Fruit fly (Drosophila melanogaster) whole organism, embryonic: ENCODE measurements around the gene CG3165.

Experiments
- Awh ChIP-seq: fragments of 200-800 bp; sonication (Bioruptor generic); IDR thresholded peaks from 2 replicates; pipeline ENCODE4, ENCODE4 v1.3.6; 2022; ENCODE audit warnings: missing biosample characterization, missing genetic modification characterization
- CG10147 ChIP-seq: fragments of 200-800 bp; sonication (Bioruptor generic); optimal IDR thresholded peaks from 2 replicates; lab custom pipeline; 2019; ENCODE audit warnings: missing biosample characterization, mild to moderate bottlenecking, missing genetic modification characterization, moderate library complexity
- CG10321 ChIP-seq: fragments of 200-800 bp; sonication (Bioruptor generic); IDR thresholded peaks from 2 replicates; pipeline ENCODE4 v1.3.6; 2022; ENCODE audit warnings: missing biosample characterization, missing genetic modification characterization
- CG10366 ChIP-seq: fragments of 200-800 bp; sonication (Bioruptor generic); IDR thresholded peaks from 2 replicates; pipeline ENCODE4 v1.3.6; 2022; ENCODE audit warnings: missing biosample characterization, missing genetic modification characterization
- CG11504 ChIP-seq: fragments of 200-800 bp; sonication (Bioruptor generic); optimal IDR thresholded peaks from 3 replicates; lab custom pipeline; 2019; ENCODE audit warnings: missing biosample characterization, mild to moderate bottlenecking, missing genetic modification characterization, moderate library complexity
- CG11723 ChIP-seq: fragments of 200-800 bp; sonication (Bioruptor generic); optimal IDR thresholded peaks from 2 replicates; lab custom pipeline; 2017; ENCODE audit warnings: missing biosample characterization, mild to moderate bottlenecking, missing genetic modification characterization
- CG13894 ChIP-seq: fragments of 200-800 bp; sonication (Bioruptor generic); optimal IDR thresholded peaks from 3 replicates; lab custom pipeline; 2018; ENCODE audit warnings: missing biosample characterization, mild to moderate bottlenecking, missing genetic modification characterization, moderate library complexity
- CG14860 ChIP-seq: fragments of 200-800 bp; sonication (Bioruptor generic); IDR thresholded peaks from 3 replicates; pipeline ENCODE4 v1.3.6; 2022; ENCODE audit warnings: missing biosample characterization, missing genetic modification characterization; ENCODE audit not compliant: partially characterized antibody
- CG15073 ChIP-seq: fragments of 200-800 bp; sonication (Bioruptor generic); optimal IDR thresholded peaks from 2 replicates; lab custom pipeline; 2016; ENCODE audit warnings: missing biosample characterization, missing genetic modification characterization
- CG1529 ChIP-seq: fragments of 200-800 bp; sonication (Bioruptor generic); optimal IDR thresholded peaks from 3 replicates; lab custom pipeline; 2018; ENCODE audit warnings: missing biosample characterization, missing genetic modification characterization
- CG1602 ChIP-seq: fragments of 200-800 bp; sonication (Bioruptor generic); optimal IDR thresholded peaks from 3 replicates; lab custom pipeline; 2016; ENCODE audit warnings: missing biosample characterization, missing genetic modification characterization
- CG2199 ChIP-seq: fragments of 200-800 bp; sonication (Bioruptor generic); IDR thresholded peaks from 3 replicates; pipeline ENCODE4 v1.3.6; 2022; ENCODE audit warnings: missing biosample characterization, missing genetic modification characterization
- CG2889 ChIP-seq: fragments of 200-800 bp; sonication (Bioruptor generic); IDR thresholded peaks from 3 replicates; pipeline ENCODE4 v1.3.6; 2022; ENCODE audit warnings: missing biosample characterization, missing genetic modification characterization
- CG3163 ChIP-seq: fragments of 200-800 bp; sonication (Bioruptor generic); optimal IDR thresholded peaks from 3 replicates; lab custom pipeline; 2016; ENCODE audit warnings: missing biosample characterization, missing genetic modification characterization
- CG34224 ChIP-seq: fragments of 200-800 bp; sonication (Bioruptor generic); IDR thresholded peaks from 3 replicates; pipeline ENCODE4 v1.3.6; 2022; ENCODE audit warnings: missing biosample characterization, missing genetic modification characterization; ENCODE audit not compliant: partially characterized antibody
- CG3726 ChIP-seq: fragments of 200-800 bp; sonication (Bioruptor generic); IDR thresholded peaks from 3 replicates; pipeline ENCODE4, ENCODE4 v1.3.6; 2022; ENCODE audit warnings: missing biosample characterization, missing genetic modification characterization
- CG4820 ChIP-seq: fragments of 200-800 bp; sonication (Bioruptor generic); optimal IDR thresholded peaks from 3 replicates; lab custom pipeline; 2016; ENCODE audit warnings: missing biosample characterization, missing genetic modification characterization
- CG5245 ChIP-seq: fragments of 200-800 bp; sonication (Bioruptor generic); optimal IDR thresholded peaks from 3 replicates; lab custom pipeline; 2016; ENCODE audit warnings: missing biosample characterization, missing genetic modification characterization
- CG6683 ChIP-seq: fragments of 200-800 bp; sonication (Bioruptor generic); optimal IDR thresholded peaks from 2 replicates; lab custom pipeline; 2017; ENCODE audit warnings: missing biosample characterization, mild to moderate bottlenecking, missing genetic modification characterization, missing genetic modification reagents
- CG9727 ChIP-seq: fragments of 200-800 bp; sonication (Bioruptor generic); optimal IDR thresholded peaks from 3 replicates; lab custom pipeline; 2017; ENCODE audit warnings: missing biosample characterization, mild to moderate bottlenecking, missing genetic modification characterization
- CG9817 ChIP-seq: fragments of 200-800 bp; sonication (Bioruptor generic); optimal IDR thresholded peaks from 2 replicates; lab custom pipeline; 2018; ENCODE audit warnings: missing biosample characterization, mild to moderate bottlenecking, missing genetic modification characterization, moderate library complexity
- CTCF ChIP-seq: fragments of 200-800 bp; sonication (Bioruptor generic); optimal IDR thresholded peaks from 2 replicates; lab custom pipeline; 2017; ENCODE audit warnings: missing biosample characterization, mild to moderate bottlenecking, missing genetic modification characterization, moderate library complexity
- Doc2 ChIP-seq: fragments of 200-800 bp; sonication (Bioruptor generic); IDR thresholded peaks from 2 replicates; pipeline ENCODE4 v1.3.6; 2022; ENCODE audit warnings: missing biosample characterization, missing genetic modification characterization
- Ets97D ChIP-seq: fragments of 200-800 bp; sonication (Bioruptor generic); optimal IDR thresholded peaks from 3 replicates; lab custom pipeline; 2016; ENCODE audit warnings: missing biosample characterization, missing genetic modification characterization
- Fer1 ChIP-seq: fragments of 200-800 bp; sonication (Bioruptor generic); optimal IDR thresholded peaks from 2 replicates; lab custom pipeline; 2017; ENCODE audit warnings: missing biosample characterization, mild to moderate bottlenecking, missing genetic modification characterization
- Gug ChIP-seq: fragments of 200-800 bp; sonication (Bioruptor generic); IDR thresholded peaks from 4 replicates; pipeline ENCODE4 v1.3.6; 2022; ENCODE audit warnings: missing biosample characterization, missing genetic modification characterization
- HmgD ChIP-seq: fragments of 200-800 bp; sonication (Bioruptor generic); optimal IDR thresholded peaks from 3 replicates; lab custom pipeline; 2016; ENCODE audit warnings: missing biosample characterization, missing genetic modification characterization
- Jarid2 ChIP-seq: fragments of 200-800 bp; sonication (Bioruptor generic); optimal IDR thresholded peaks from 3 replicates; lab custom pipeline; 2017; ENCODE audit warnings: mild to moderate bottlenecking, missing biosample characterization, missing genetic modification reagents, missing genetic modification characterization
- MBD-R2 ChIP-seq: fragments of 200-800 bp; sonication (Bioruptor generic); IDR thresholded peaks from 2 replicates; pipeline ENCODE4 v1.3.6; 2022; ENCODE audit warnings: missing biosample characterization, missing genetic modification characterization
- Max ChIP-seq: fragments of 200-800 bp; sonication (Bioruptor generic); optimal IDR thresholded peaks from 2 replicates; lab custom pipeline; 2016; ENCODE audit warnings: missing biosample characterization, mild to moderate bottlenecking, missing genetic modification characterization
- Ptx1 ChIP-seq: fragments of 200-800 bp; sonication (Bioruptor generic); IDR thresholded peaks from 2 replicates; pipeline ENCODE4 v1.3.6; 2022; ENCODE audit warnings: missing biosample characterization, missing genetic modification characterization
- Six4 ChIP-seq: fragments of 200-800 bp; sonication (Bioruptor generic); optimal IDR thresholded peaks from 2 replicates; lab custom pipeline; 2016; ENCODE audit warnings: missing biosample characterization, missing genetic modification characterization
- al ChIP-seq: fragments of 200-800 bp; sonication (Bioruptor generic); IDR thresholded peaks from 2 replicates; pipeline ENCODE4 v1.3.6; 2022; ENCODE audit warnings: missing biosample characterization, missing genetic modification characterization
- ase ChIP-seq: fragments of 200-800 bp; sonication (Bioruptor generic); IDR thresholded peaks from 3 replicates; pipeline ENCODE4 v1.3.6; 2022; ENCODE audit warnings: missing biosample characterization, missing genetic modification characterization
- cg ChIP-seq: fragments of 200-800 bp; sonication (Bioruptor generic); optimal IDR thresholded peaks from 3 replicates; lab custom pipeline; 2019; ENCODE audit warnings: missing biosample characterization, mild to moderate bottlenecking, missing genetic modification characterization, moderate library complexity
- chn ChIP-seq: fragments of 200-800 bp; sonication (Bioruptor generic); optimal IDR thresholded peaks from 2 replicates; lab custom pipeline; 2016; ENCODE audit warnings: missing biosample characterization, missing genetic modification characterization
- ci ChIP-seq: fragments of 200-800 bp; sonication (Bioruptor generic); IDR thresholded peaks from 3 replicates; pipeline ENCODE4 v1.3.6; 2022; ENCODE audit warnings: missing biosample characterization, missing genetic modification characterization
- crc ChIP-seq: fragments of 200-800 bp; sonication (Bioruptor generic); optimal IDR thresholded peaks from 2 replicates; lab custom pipeline; 2016; ENCODE audit warnings: missing biosample characterization, missing genetic modification characterization
- dm ChIP-seq: fragments of 200-800 bp; sonication (Bioruptor generic); optimal IDR thresholded peaks from 3 replicates; lab custom pipeline; 2016; ENCODE audit warnings: missing biosample characterization, missing genetic modification characterization
- ken ChIP-seq: fragments of 200-800 bp; sonication (Bioruptor generic); IDR thresholded peaks from 3 replicates; pipeline ENCODE4 v1.3.6; 2022; ENCODE audit warnings: missing biosample characterization, missing genetic modification characterization
- kni ChIP-seq: fragments of 200-800 bp; sonication (Bioruptor generic); optimal IDR thresholded peaks from 3 replicates; lab custom pipeline; 2017; ENCODE audit warnings: mild to moderate bottlenecking, missing biosample characterization, missing genetic modification reagents, missing genetic modification characterization
- nerfin-1 ChIP-seq: fragments of 200-800 bp; sonication (Bioruptor generic); optimal IDR thresholded peaks from 3 replicates; lab custom pipeline; 2019; ENCODE audit warnings: missing biosample characterization, mild to moderate bottlenecking, missing genetic modification characterization, moderate library complexity
- nerfin-2 ChIP-seq: fragments of 200-800 bp; sonication (Bioruptor generic); IDR thresholded peaks from 2 replicates; pipeline ENCODE4 v1.3.6; 2022; ENCODE audit warnings: missing biosample characterization, missing genetic modification characterization; ENCODE audit not compliant: partially characterized antibody
- otp ChIP-seq: fragments of 200-800 bp; sonication (Bioruptor generic); IDR thresholded peaks from 3 replicates; pipeline ENCODE4, ENCODE4 v1.3.6; 2022; ENCODE audit warnings: missing biosample characterization, missing genetic modification characterization
- pb ChIP-seq: fragments of 200-800 bp; sonication (Bioruptor generic); optimal IDR thresholded peaks from 3 replicates; lab custom pipeline; 2016; ENCODE audit warnings: missing biosample characterization, missing genetic modification characterization
- peb ChIP-seq: fragments of 200-800 bp; sonication (Bioruptor generic); IDR thresholded peaks from 2 replicates; pipeline ENCODE4 v1.3.6; 2022; ENCODE audit warnings: missing biosample characterization, missing genetic modification characterization
- run ChIP-seq: fragments of 200-800 bp; sonication (Bioruptor generic); optimal IDR thresholded peaks from 3 replicates; lab custom pipeline; 2018; ENCODE audit warnings: missing biosample characterization, mild to moderate bottlenecking, missing genetic modification characterization
- schlank ChIP-seq: fragments of 200-800 bp; sonication (Bioruptor generic); optimal IDR thresholded peaks from 2 replicates; lab custom pipeline; 2018; ENCODE audit warnings: missing biosample characterization, mild to moderate bottlenecking, missing genetic modification characterization
- tap ChIP-seq: fragments of 200-800 bp; optimal IDR thresholded peaks from 3 replicates; lab custom pipeline; 2019; ENCODE audit warnings: missing biosample characterization, mild to moderate bottlenecking, missing genetic modification characterization, moderate library complexity
- trem ChIP-seq: fragments of 200-800 bp; optimal IDR thresholded peaks from 3 replicates; lab custom pipeline; 2019; ENCODE audit warnings: missing biosample characterization, mild to moderate bottlenecking, missing genetic modification characterization, moderate library complexity
- twi ChIP-seq: fragments of 200-800 bp; optimal IDR thresholded peaks from 2 replicates; lab custom pipeline; 2019; ENCODE audit warnings: missing biosample characterization, mild to moderate bottlenecking, missing genetic modification characterization, moderate library complexity
- wek ChIP-seq: fragments of 200-800 bp; sonication (Bioruptor generic); optimal IDR thresholded peaks from 3 replicates; lab custom pipeline; 2018; ENCODE audit warnings: missing biosample characterization, mild to moderate bottlenecking, missing genetic modification characterization, moderate library complexity
- z ChIP-seq: fragments of 200-800 bp; sonication (Bioruptor generic); IDR thresholded peaks from 3 replicates; pipeline ENCODE4 v1.3.6; 2022; ENCODE audit warnings: missing biosample characterization, missing genetic modification characterization

The CG3165 gene

dm6 chr2L:3003399-3003798, 26.5 kb downstream of the CG3165 start (continued):
- TF ChIP-seq run (peak; percentile 56), CG3726 (GFP tag; lab: Robert Waterston, UW) (no peak), CG5245 (GFP tag; lab: Kevin White, UChicago) (no peak), CG10147 (GFP tag; lab: Kevin White, UChicago) (no peak), nerfin-2 (no peak), CG10366 (peak; percentile 40; the same call in 1 of the 2 replicates), chn (GFP tag; lab: Kevin White, UChicago) (no peak), z (GFP tag; lab: Robert Waterston, UW) (no peak), schlank (tag; lab: Kevin White, UChicago) (no peak), crc (GFP tag; lab: Kevin White, UChicago) (no peak), Ptx1 (GFP tag; lab: Robert Waterston, UW) (peak; percentile 68), Doc2 (GFP tag; lab: Robert Waterston, UW) (no peak), cg (GFP tag; lab: Kevin White, UChicago) (no peak), Six4 (peak; percentile 45), CTCF (GFP tag; lab: Kevin White, UChicago) (no peak), CG2889 (GFP tag; lab: Robert Waterston, UW) (no peak), CG1602 (no peak), nerfin-1 (tag; lab: Kevin White, UChicago) (peak; percentile 52), trem (peak; percentile 15), CG13894 (tag; lab: Kevin White, UChicago) (no peak), pb (no peak), CG14860 (GFP tag; lab: Robert Waterston, UW) (no peak), peb (no peak), CG10321 (peak; percentile 19; the same call in 1 of the 2 replicates), CG9727 (GFP tag; lab: Kevin White, UChicago) (no peak), al (GFP tag; lab: Robert Waterston, UW) (no peak), CG15073 (GFP tag; lab: Kevin White, UChicago) (no peak), tap (no peak), MBD-R2 (GFP tag; lab: Robert Waterston, UW) (no peak), CG11504 (tag; lab: Kevin White, UChicago) (peak; percentile 81), Fer1 (GFP tag; lab: Kevin White, UChicago) (peak; percentile 8), Gug (GFP tag; lab: Robert Waterston, UW) (no peak), CG9817 (tag; lab: Kevin White, UChicago) (peak; percentile 10), ase (no peak), CG34224 (GFP tag; lab: Robert Waterston, UW) (no peak), wek (GFP tag; lab: Kevin White, UChicago) (peak; percentile 25), CG11723 (GFP tag; lab: Kevin White, UChicago) (peak; percentile 20), twi (no peak), CG6683 (no peak), Awh (GFP tag; lab: Robert Waterston, UW) (no peak), dm (GFP tag; lab: Kevin White, UChicago) (no peak), CG1529 (GFP tag; lab: Kevin White, UChicago) (peak; percentile 69), kni (GFP tag; lab: Kevin White, UChicago) (no peak), Max (GFP tag; lab: Kevin White, UChicago) (no peak), Ets97D (GFP tag; lab: Kevin White, UChicago) (no peak), ken (GFP tag; lab: Robert Waterston, UW) (peak; percentile 46; the same call in 1 of the 3 replicates), Jarid2 (GFP tag; lab: Kevin White, UChicago) (no peak), CG3163 (GFP tag; lab: Kevin White, UChicago) (no peak), HmgD (GFP tag; lab: Kevin White, UChicago) (no peak), CG4820 (GFP tag; lab: Kevin White, UChicago) (peak; percentile 12), CG2199 (GFP tag; lab: Robert Waterston, UW) (no peak), otp (GFP tag; lab: Robert Waterston, UW) (peak; percentile 58; the same call in 1 of the 3 replicates), ci (GFP tag; lab: Robert Waterston, UW) (peak; percentile 71)
